Worm (Caenorhabditis elegans) whole organism, L1 larva: Measurements from ENCODE around the gene C15C8.7.

Source experiments
- C04F5.9 ChIP-seq: sonication (generic microtip); optimal IDR thresholded peaks from 2 replicates; lab custom pipeline; 2016; ENCODE audit warnings: missing genetic modification characterization, missing compliant biosample characterization
- C16A3.4 ChIP-seq: fragments of 150-350 bp; optimal IDR thresholded peaks from 2 replicates; lab custom pipeline; 2014; ENCODE audit warnings: missing biosample characterization, missing genetic modification characterization
- F16B12.6 ChIP-seq: fragments of 150-350 bp; optimal IDR thresholded peaks from 2 replicates; lab custom pipeline; 2014; ENCODE audit warnings: missing biosample characterization, missing genetic modification characterization
- alr-1 ChIP-seq: fragments of 200-800 bp; sonication (Bioruptor generic); optimal IDR thresholded peaks from 2 replicates; lab custom pipeline; 2018; ENCODE audit warnings: borderline replicate concordance, mild to moderate bottlenecking, missing genetic modification characterization, missing compliant biosample characterization
- aly-2 ChIP-seq: fragments of 150-350 bp; optimal IDR thresholded peaks from 2 replicates; lab custom pipeline; 2014; ENCODE audit warnings: missing biosample characterization, missing genetic modification characterization
- ama-1 ChIP-seq: fragments of 150-350 bp; optimal IDR thresholded peaks from 2 replicates; lab custom pipeline; 2014
- blmp-1 ChIP-seq: fragments of 150-350 bp; optimal IDR thresholded peaks from 2 replicates; lab custom pipeline; 2014; ENCODE audit warnings: missing biosample characterization, missing genetic modification characterization
- ceh-63 ChIP-seq: fragments of 200-800 bp; sonication (Bioruptor generic); optimal IDR thresholded peaks from 2 replicates; lab custom pipeline; 2018; ENCODE audit warnings: mild to moderate bottlenecking, missing genetic modification characterization, missing compliant biosample characterization
- ceh-82 ChIP-seq, 3 experiments: fragments of 150-350 bp in 1 of 3; sonication (generic microtip) in 2 of 3; optimal IDR thresholded peaks; 2 replicates each; lab custom pipeline; 2014 to 2017; ENCODE audit warnings: missing biosample characterization in 3 of 3, missing genetic modification characterization in 3 of 3
- ceh-88 ChIP-seq: fragments of 200-800 bp; sonication (Bioruptor generic); IDR thresholded peaks from 2 replicates; pipeline ENCODE4 v1.3.6; 2022; ENCODE audit warnings: missing genetic modification characterization, missing compliant biosample characterization
- ceh-90 ChIP-seq: sonication (generic microtip); optimal IDR thresholded peaks from 2 replicates; lab custom pipeline; 2016; ENCODE audit warnings: missing genetic modification characterization, missing compliant biosample characterization
- dsc-1 ChIP-seq: sonication (generic microtip); optimal IDR thresholded peaks from 2 replicates; lab custom pipeline; 2016; ENCODE audit warnings: mild to moderate bottlenecking, missing genetic modification characterization, missing compliant biosample characterization
- efl-1 ChIP-seq, 4 experiments: fragments of 150-350 bp; optimal IDR thresholded peaks in 3 of 4; peaks in 1 of 4; 1 replicate in 1 of 4; 2 replicates in 3 of 4; lab custom pipeline; 2014; ENCODE audit warnings: missing biosample characterization in 2 of 4, missing genetic modification characterization in 2 of 4, missing genetic modification reagents in 2 of 4
- egl-13 ChIP-seq: sonication (generic microtip); optimal IDR thresholded peaks from 2 replicates; lab custom pipeline; 2016; ENCODE audit warnings: missing genotype, missing genetic modification reagents, missing genetic modification characterization, missing compliant biosample characterization
- egl-27 ChIP-seq, 2 experiments: fragments of 150-350 bp in 1 of 2; sonication (generic microtip); optimal IDR thresholded peaks; 3 replicates each; lab custom pipeline; 2017 to 2018; ENCODE audit warnings: missing biosample characterization in 2 of 2, missing genetic modification characterization in 2 of 2, missing genetic modification reagents in 2 of 2
- elt-2 ChIP-seq: sonication (generic microtip); optimal IDR thresholded peaks from 2 replicates; lab custom pipeline; 2016; ENCODE audit warnings: missing genetic modification characterization, mild to moderate bottlenecking, inconsistent platforms, missing compliant biosample characterization, missing genetic modification reagents
- elt-3 ChIP-seq, 6 experiments: fragments of 150-350 bp in 1 of 6; sonication (generic microtip); optimal IDR thresholded peaks; 2 replicates each; lab custom pipeline; 2017 to 2018; ENCODE audit warnings: missing biosample characterization in 6 of 6, missing genetic modification characterization in 6 of 6, inconsistent platforms in 1 of 6
- ets-5 ChIP-seq: fragments of 200-800 bp; sonication (Bioruptor generic); IDR thresholded peaks from 2 replicates; pipeline ENCODE4 v1.3.6; 2022; ENCODE audit warnings: missing genetic modification characterization, missing compliant biosample characterization
- fkh-10 ChIP-seq: sonication (generic microtip); optimal IDR thresholded peaks from 2 replicates; lab custom pipeline; 2017; ENCODE audit warnings: missing biosample characterization, missing genetic modification reagents, missing genetic modification characterization
- fkh-4 ChIP-seq: sonication (generic microtip); optimal IDR thresholded peaks from 2 replicates; lab custom pipeline; 2016; ENCODE audit warnings: missing compliant biosample characterization, missing genetic modification characterization, borderline replicate concordance
- fos-1 ChIP-seq: fragments of 150-350 bp; optimal IDR thresholded peaks from 2 replicates; lab custom pipeline; 2014; ENCODE audit warnings: missing biosample characterization, missing genetic modification characterization
- grh-1 ChIP-seq: fragments of 200-800 bp; sonication (Bioruptor generic); IDR thresholded peaks from 2 replicates; pipeline ENCODE4 v1.3.6; 2022; ENCODE audit warnings: missing genetic modification reagents, missing genetic modification characterization, missing compliant biosample characterization
- hpl-2 ChIP-seq: fragments of 150-350 bp; optimal IDR thresholded peaks from 2 replicates; lab custom pipeline; 2014; ENCODE audit warnings: missing biosample characterization, missing genetic modification reagents, missing genetic modification characterization
- irx-1 ChIP-seq: sonication (generic microtip); optimal IDR thresholded peaks from 2 replicates; lab custom pipeline; 2016; ENCODE audit warnings: missing genetic modification characterization, missing compliant biosample characterization
- jun-1 ChIP-seq: fragments of 150-350 bp; optimal IDR thresholded peaks from 2 replicates; lab custom pipeline; 2014; ENCODE audit warnings: missing biosample characterization, missing genetic modification reagents, missing genetic modification characterization
- lin-13 ChIP-seq: fragments of 150-350 bp; optimal IDR thresholded peaks from 2 replicates; lab custom pipeline; 2014; ENCODE audit warnings: missing biosample characterization, missing genetic modification reagents, missing genetic modification characterization
- lin-15B ChIP-seq: fragments of 150-350 bp; sonication (generic microtip); optimal IDR thresholded peaks from 3 replicates; lab custom pipeline; 2014; ENCODE audit warnings: missing biosample characterization, missing genetic modification characterization
- lin-35 ChIP-seq, 2 experiments: fragments of 150-350 bp; optimal IDR thresholded peaks; 2 replicates each; lab custom pipeline; 2014; ENCODE audit warnings: missing biosample characterization in 2 of 2, missing genetic modification characterization in 2 of 2, missing genetic modification reagents in 2 of 2
- mdl-1 ChIP-seq, 2 experiments: fragments of 150-350 bp; optimal IDR thresholded peaks; 2 replicates each; lab custom pipeline; 2014 to 2017; ENCODE audit warnings: missing biosample characterization in 2 of 2, missing genetic modification characterization in 2 of 2, inconsistent platforms in 1 of 2
- nhr-19 ChIP-seq: fragments of 200-800 bp; sonication (Bioruptor generic); conservative IDR thresholded peaks from 2 replicates; pipeline ENCODE4 v1.3.6; 2022; ENCODE audit warnings: missing genetic modification characterization, missing compliant biosample characterization
- nhr-237 ChIP-seq: fragments of 150-350 bp; optimal IDR thresholded peaks from 2 replicates; lab custom pipeline; 2014; ENCODE audit warnings: missing biosample characterization, missing genetic modification characterization
- nhr-47 ChIP-seq: sonication (generic microtip); optimal IDR thresholded peaks from 2 replicates; lab custom pipeline; 2016; ENCODE audit warnings: mild to moderate bottlenecking, missing genetic modification characterization, moderate library complexity, missing compliant biosample characterization
- nhr-71 ChIP-seq: sonication (generic microtip); optimal IDR thresholded peaks from 2 replicates; lab custom pipeline; 2016; ENCODE audit warnings: mild to moderate bottlenecking, missing genetic modification characterization, moderate library complexity, missing compliant biosample characterization
- nhr-76 ChIP-seq: sonication (generic microtip); optimal IDR thresholded peaks from 2 replicates; lab custom pipeline; 2017; ENCODE audit warnings: missing biosample characterization, missing genetic modification characterization
- nhr-84 ChIP-seq: sonication (generic microtip); optimal IDR thresholded peaks from 2 replicates; lab custom pipeline; 2017; ENCODE audit warnings: missing biosample characterization, missing genetic modification characterization
- nhr-85 ChIP-seq: sonication (generic microtip); peaks from one replicate; lab custom pipeline; 2016; ENCODE audit warnings: missing genetic modification characterization, inconsistent platforms, missing compliant biosample characterization
- nhr-90 ChIP-seq: sonication (generic microtip); optimal IDR thresholded peaks from 2 replicates; lab custom pipeline; 2016; ENCODE audit warnings: mild to moderate bottlenecking, missing genetic modification characterization, missing compliant biosample characterization; ENCODE audit not compliant: poor library complexity
- pqm-1 ChIP-seq: sonication (generic microtip); optimal IDR thresholded peaks from 3 replicates; lab custom pipeline; 2017; ENCODE audit warnings: missing biosample characterization, missing genetic modification characterization
- snu-23 ChIP-seq: sonication (generic microtip); optimal IDR thresholded peaks from 2 replicates; lab custom pipeline; 2016; ENCODE audit warnings: missing genetic modification characterization, missing compliant biosample characterization
- sptf-1 ChIP-seq: fragments of 150-350 bp; optimal IDR thresholded peaks from 2 replicates; lab custom pipeline; 2014; ENCODE audit warnings: missing biosample characterization, missing genetic modification characterization
- sup-37 ChIP-seq: fragments of 200-800 bp; sonication (Bioruptor generic); optimal IDR thresholded peaks from 2 replicates; lab custom pipeline; 2018; ENCODE audit warnings: mild to moderate bottlenecking, missing genetic modification characterization, missing compliant biosample characterization
- swsn-7 ChIP-seq: sonication (generic microtip); optimal IDR thresholded peaks from 2 replicates; lab custom pipeline; 2016; ENCODE audit warnings: missing genetic modification characterization, missing compliant biosample characterization
- unc-130 ChIP-seq: fragments of 150-350 bp; optimal IDR thresholded peaks from 2 replicates; lab custom pipeline; 2017; ENCODE audit warnings: missing biosample characterization, missing genetic modification characterization, inconsistent platforms
- unc-62 ChIP-seq: fragments of 150-350 bp; optimal IDR thresholded peaks from 2 replicates; lab custom pipeline; 2014; ENCODE audit warnings: missing biosample characterization, missing genetic modification reagents, missing genetic modification characterization
- vab-15 ChIP-seq: sonication (generic microtip); optimal IDR thresholded peaks from 2 replicates; lab custom pipeline; 2017; ENCODE audit warnings: missing genotype, mild to moderate bottlenecking, missing genetic modification characterization, missing compliant biosample characterization
- ztf-11 ChIP-seq, 2 experiments: sonication (generic microtip); optimal IDR thresholded peaks; 2 replicates each; lab custom pipeline; 2016 to 2017; ENCODE audit warnings: missing genetic modification characterization in 2 of 2, missing biosample characterization in 1 of 2, missing compliant biosample characterization in 1 of 2
- ztf-4 ChIP-seq: fragments of 150-350 bp; optimal IDR thresholded peaks from 2 replicates; lab custom pipeline; 2014; ENCODE audit warnings: missing biosample characterization, missing genetic modification characterization

C15C8.7 gene

DNA sequence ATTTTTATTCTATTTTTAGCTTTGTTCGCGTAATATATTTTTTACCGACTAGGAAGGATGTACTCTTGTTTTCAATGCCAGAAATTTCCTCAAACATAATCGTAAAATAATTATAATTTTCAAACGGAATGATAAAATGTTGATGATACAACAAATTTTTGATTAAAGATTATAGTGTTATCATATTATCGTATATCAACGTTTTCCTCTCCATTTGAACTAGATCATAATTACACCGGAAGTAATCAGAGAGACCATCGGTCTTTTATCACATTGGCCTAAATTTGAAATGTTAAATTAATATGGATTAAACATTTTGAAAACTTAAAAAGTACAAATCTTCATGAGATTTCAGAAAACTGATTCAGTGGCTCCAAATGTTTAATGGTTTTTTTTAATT, 12.1 kb downstream of the C15C8.7 start:
- TF ChIP-seq fos-1 (tag; lab: Kevin White, UChicago) (no peak), nhr-90 (tag; lab: Kevin White, UChicago) (no peak), F16B12.6 (tag; lab: Kevin White, UChicago) (no peak), ceh-63 (no peak), egl-13 (tag; lab: Kevin White, UChicago) (no peak), sup-37 (no peak), pqm-1 (tag; lab: Kevin White, UChicago) (no peak), grh-1 (GFP tag; lab: Robert Waterston, UW) (no peak), elt-3 (tag; optimal IDR thresholded peaks at IDR 0.05; lab: Kevin White, UChicago) (peak in 2 of 6 experiments; percentile 11 to 29), swsn-7 (tag; lab: Kevin White, UChicago) (no peak), ceh-82 (tag; optimal IDR thresholded peaks at IDR 0.05; lab: Kevin White, UChicago) (no peak), sptf-1 (tag; lab: Kevin White, UChicago) (no peak), lin-15B (tag; lab: Kevin White, UChicago) (no peak), lin-35 (GFP tag; optimal IDR thresholded peaks at IDR 0.05; lab: Kevin White, UChicago) (no peak), C16A3.4 (tag; lab: Kevin White, UChicago) (no peak), snu-23 (no peak), nhr-85 (peak; percentile 69), aly-2 (no peak), nhr-237 (tag; lab: Kevin White, UChicago) (no peak), nhr-19 (GFP tag; lab: Robert Waterston, UW) (no peak), elt-2 (peak; percentile 80), fkh-10 (GFP tag; lab: Kevin White, UChicago) (no peak), mdl-1 (tag; optimal IDR thresholded peaks at IDR 0.05; lab: Kevin White, UChicago) (no peak), nhr-71 (tag; lab: Kevin White, UChicago) (no peak), ztf-4 (no peak), irx-1 (no peak), efl-1 (optimal IDR thresholded peaks at IDR 0.05; lab: Kevin White, UChicago) (no peak), efl-1 (GFP tag; optimal IDR thresholded peaks at IDR 0.05 in 1 of 2; lab: Kevin White, UChicago) (peak in 1 of 2 experiments; percentile 2), alr-1 (no peak), unc-62 (GFP tag; lab: Kevin White, UChicago) (no peak), blmp-1 (tag; lab: Kevin White, UChicago) (no peak), jun-1 (tag; lab: Kevin White, UChicago) (peak; percentile 45), C04F5.9 (tag; lab: Kevin White, UChicago) (no peak), ama-1 (lab: Kevin White, UChicago) (no peak), fkh-4 (tag; lab: Kevin White, UChicago) (no peak), hpl-2 (GFP tag; lab: Kevin White, UChicago) (no peak)

DNA sequence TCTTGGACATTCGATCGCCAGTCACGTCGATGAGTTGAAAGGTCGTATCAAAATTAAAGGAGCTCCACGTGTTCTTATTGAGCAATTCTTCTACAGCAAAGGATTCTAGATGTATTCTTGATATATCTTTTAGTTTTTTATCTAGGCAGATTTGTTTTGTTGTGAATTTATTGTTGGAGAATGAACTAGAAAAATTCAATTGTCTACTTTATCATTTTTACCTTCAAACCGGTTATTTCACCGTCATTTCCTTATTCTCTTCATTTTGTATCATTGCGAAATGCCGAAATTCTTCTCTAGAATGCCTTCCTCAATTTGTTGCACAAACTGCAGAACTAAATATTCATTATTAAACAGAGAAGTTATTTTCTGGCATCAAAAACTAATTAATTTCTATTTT, 15.6 kb downstream of the C15C8.7 start, which contains the start of gene R11D1.10:
Gene R11D1.10 (plus strand): TSS at position 301 of the 400 bp plus-strand sequence.
- TF ChIP-seq efl-1 (optimal IDR thresholded peaks at IDR 0.05; lab: Kevin White, UChicago) (no peak), efl-1 (GFP tag; optimal IDR thresholded peaks at IDR 0.05 in 1 of 2; lab: Kevin White, UChicago) (peak in 1 of 2 experiments; percentile 70), unc-130 (tag; lab: Kevin White, UChicago) (no peak), elt-2 (no peak), fos-1 (tag; lab: Kevin White, UChicago) (no peak)

- TF ChIP-seq ets-5 (GFP tag; lab: Robert Waterston, UW) (no peak), blmp-1 (tag; lab: Kevin White, UChicago) (peak; percentile 83), egl-27 (tag; optimal IDR thresholded peaks at IDR 0.05; lab: Kevin White, UChicago) (no peak), efl-1 (optimal IDR thresholded peaks at IDR 0.05; lab: Kevin White, UChicago) (peak; percentile 86 to 87), efl-1 (GFP tag; optimal IDR thresholded peaks at IDR 0.05 in 1 of 2; lab: Kevin White, UChicago) (peak; percentile 84 to 98), lin-13 (GFP tag; lab: Kevin White, UChicago) (peak; percentile 81), nhr-237 (tag; lab: Kevin White, UChicago) (peak; percentile 65), ceh-90 (tag; lab: Kevin White, UChicago) (peak; percentile 61), lin-15B (tag; lab: Kevin White, UChicago) (peak; percentile 98), vab-15 (tag; lab: Kevin White, UChicago) (no peak), nhr-84 (tag; lab: Kevin White, UChicago) (no peak), nhr-71 (tag; lab: Kevin White, UChicago) (peak; percentile 91), unc-130 (tag; lab: Kevin White, UChicago) (peak; percentile 85), pqm-1 (tag; lab: Kevin White, UChicago) (no peak), nhr-76 (tag; lab: Kevin White, UChicago) (no peak), swsn-7 (tag; lab: Kevin White, UChicago) (peak; percentile 82), ztf-4 (peak; percentile 25), dsc-1 (tag; lab: Kevin White, UChicago) (peak; percentile 71), nhr-47 (peak; percentile 90), ceh-88 (GFP tag; lab: Robert Waterston, UW) (peak; percentile 61), ztf-11 (tag; optimal IDR thresholded peaks at IDR 0.05; lab: Kevin White, UChicago) (peak in 1 of 2 experiments; percentile 41), aly-2 (peak; percentile 42)
These were observed 16.7 kb downstream of the C15C8.7 start, which contains the start of the genes rpl-28 and mrpl-49 for ce11 chrV:12728062-12728665. Gene rpl-28, minus strand, starts transcription at chrV:12728112. Gene mrpl-49, plus strand, starts transcription at chrV:12728631.
